Worm (Caenorhabditis elegans) whole organism, L1 larva: Measurements from ENCODE around the gene srbc-38.

ENCODE experiments used
- nhr-71 ChIP-seq: sonication (generic microtip); optimal IDR thresholded peaks from 2 replicates; lab custom pipeline; 2016; ENCODE audit warnings: mild to moderate bottlenecking, missing genetic modification characterization, moderate library complexity, missing compliant biosample characterization
- ztf-11 ChIP-seq, 2 experiments: sonication (generic microtip); optimal IDR thresholded peaks; 2 replicates each; lab custom pipeline; 2016 to 2017; ENCODE audit warnings: missing genetic modification characterization in 2 of 2, missing biosample characterization in 1 of 2, missing compliant biosample characterization in 1 of 2

DNA sequence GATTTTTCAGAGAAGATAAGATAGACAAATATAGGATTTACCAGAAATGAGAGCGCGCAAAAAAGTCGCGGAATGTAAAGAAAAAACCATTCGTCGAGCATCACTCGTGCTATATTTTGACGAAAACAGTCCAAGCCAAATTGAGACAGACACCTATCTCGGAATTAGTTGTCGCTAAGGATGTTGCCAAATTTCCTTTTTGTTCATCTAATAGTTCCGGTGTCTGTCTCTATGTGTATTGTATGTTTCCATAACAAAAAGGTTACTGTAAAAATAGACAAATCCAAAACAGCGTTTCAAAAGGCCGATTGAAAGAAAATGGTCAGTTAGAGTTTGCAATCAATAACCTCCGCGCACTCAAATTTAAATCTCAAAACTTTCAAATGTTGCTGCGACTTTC is 12.4 kb upstream of the srbc-38 start, which contains the start of gene srj-53:
- TF ChIP-seq nhr-71 (tag; lab: Kevin White, UChicago) (no peak), ztf-11 (tag; optimal IDR thresholded peaks at IDR 0.05; lab: Kevin White, UChicago) (no peak)
